Fruit fly (Drosophila melanogaster) whole organism, wandering third instar larva: ENCODE data around the gene DENR.

Experiments used
- Abd-B ChIP-seq: fragments of >200 bp; optimal IDR thresholded peaks from 2 replicates; lab custom pipeline; 2017; ENCODE audit warnings: missing biosample characterization, missing genetic modification characterization
- CG32264 ChIP-seq: fragments of 200-800 bp; sonication (Bioruptor generic); optimal IDR thresholded peaks from 2 replicates; lab custom pipeline; 2016; ENCODE audit warnings: missing biosample characterization, missing genetic modification characterization
- CG9705 ChIP-seq: fragments of 200-800 bp; sonication (Bioruptor generic); optimal IDR thresholded peaks from 2 replicates; lab custom pipeline; 2018; ENCODE audit warnings: missing biosample characterization, mild to moderate bottlenecking, missing genetic modification characterization
- CrebA ChIP-seq: fragments of 200-800 bp; sonication (Bioruptor generic); optimal IDR thresholded peaks from 2 replicates; lab custom pipeline; 2016; ENCODE audit warnings: missing biosample characterization, mild to moderate bottlenecking, missing genetic modification characterization, borderline replicate concordance
- Dfd ChIP-seq: fragments of >200 bp; optimal IDR thresholded peaks from 2 replicates; lab custom pipeline; 2017; ENCODE audit warnings: missing biosample characterization, missing genetic modification characterization
- Dif ChIP-seq: fragments of 200-275, 200-300 bp; sonication (Bioruptor generic); optimal IDR thresholded peaks from 2 replicates; lab custom pipeline; 2018; ENCODE audit warnings: missing biosample characterization, missing genetic modification characterization; ENCODE audit not compliant: partially characterized antibody
- GATAd ChIP-seq: sonication (Bioruptor generic); optimal IDR thresholded peaks from 2 replicates; lab custom pipeline; 2016; ENCODE audit warnings: missing biosample characterization, missing genetic modification characterization
- HLH106 ChIP-seq: fragments of 200-800 bp; optimal IDR thresholded peaks from 3 replicates; lab custom pipeline; 2019; ENCODE audit warnings: missing biosample characterization, mild to moderate bottlenecking, missing genetic modification characterization, moderate library complexity
- Hnf4 ChIP-seq: fragments of 200-800 bp; sonication (Bioruptor generic); optimal IDR thresholded peaks from 2 replicates; lab custom pipeline; 2016; ENCODE audit warnings: missing biosample characterization, mild to moderate bottlenecking, missing genetic modification characterization
- Hr78 ChIP-seq: fragments of >200 bp; optimal IDR thresholded peaks from 2 replicates; lab custom pipeline; 2017; ENCODE audit warnings: missing biosample characterization, missing genetic modification characterization
- Hr83 ChIP-seq: fragments of 200-300 bp; sonication (Bioruptor generic); optimal IDR thresholded peaks from 2 replicates; lab custom pipeline; 2016; ENCODE audit warnings: missing biosample characterization, mild to moderate bottlenecking, missing genetic modification characterization, moderate library complexity; ENCODE audit not compliant: poor library complexity, severe bottlenecking
- Jra ChIP-seq: sonication (Bioruptor generic); optimal IDR thresholded peaks from 2 replicates; lab custom pipeline; 2016; ENCODE audit warnings: missing biosample characterization, missing genetic modification characterization
- Mio ChIP-seq: sonication (Bioruptor generic); optimal IDR thresholded peaks from 2 replicates; lab custom pipeline; 2016; ENCODE audit warnings: missing biosample characterization, missing genetic modification characterization
- Myc ChIP-seq: fragments of >200 bp; optimal IDR thresholded peaks from 2 replicates; lab custom pipeline; 2017
- N ChIP-seq: fragments of >200 bp; optimal IDR thresholded peaks from 2 replicates; lab custom pipeline; 2018; ENCODE audit warnings: missing biosample characterization, missing external identifiers, missing genetic modification characterization
- OdsH ChIP-seq: fragments of 200-800 bp; sonication (Bioruptor generic); optimal IDR thresholded peaks from 2 replicates; lab custom pipeline; 2016; ENCODE audit warnings: missing biosample characterization, mild to moderate bottlenecking, missing genetic modification characterization
- Rel ChIP-seq, 2 experiments: fragments of 200-800 bp; sonication (Bioruptor generic) in 1 of 2; optimal IDR thresholded peaks; 2 replicates in 1 of 2; 3 replicates in 1 of 2; lab custom pipeline; 2016 to 2019; ENCODE audit warnings: mild to moderate bottlenecking in 2 of 2, missing biosample characterization in 2 of 2, missing genetic modification characterization in 2 of 2, moderate library complexity in 1 of 2
- Sp1 ChIP-seq: fragments of 200-800 bp; sonication (Bioruptor generic); optimal IDR thresholded peaks from 3 replicates; lab custom pipeline; 2019; ENCODE audit warnings: missing biosample characterization, mild to moderate bottlenecking, missing genetic modification characterization, moderate library complexity
- Vsx2 ChIP-seq: fragments of 200-300, 225-300 bp; sonication (Bioruptor generic); optimal IDR thresholded peaks from 2 replicates; lab custom pipeline; 2018; ENCODE audit warnings: missing biosample characterization, missing genetic modification characterization; ENCODE audit not compliant: partially characterized antibody
- br ChIP-seq: fragments of 200-800 bp; sonication (Bioruptor generic); optimal IDR thresholded peaks from 2 replicates; lab custom pipeline; 2016; ENCODE audit warnings: missing biosample characterization, missing genetic modification characterization
- brk ChIP-seq: fragments of 200-800 bp; sonication (Bioruptor generic); optimal IDR thresholded peaks from 2 replicates; lab custom pipeline; 2016; ENCODE audit warnings: missing biosample characterization, mild to moderate bottlenecking, missing genetic modification characterization
- dl ChIP-seq, 2 experiments: fragments of 175-275, 200-275 bp in 1 of 2; fragments of 200-275 bp in 1 of 2; sonication (Bioruptor generic); optimal IDR thresholded peaks; lab custom pipeline; 2018; ENCODE audit warnings: mild to moderate bottlenecking in 2 of 2, missing biosample characterization in 2 of 2, missing genetic modification characterization in 2 of 2, moderate library complexity in 2 of 2; ENCODE audit not compliant: partially characterized antibody in 2 of 2, insufficient read depth in 1 of 2
- dmrt93B ChIP-seq: fragments of 200-800 bp; sonication (Bioruptor generic); optimal IDR thresholded peaks from 2 replicates; lab custom pipeline; 2018; ENCODE audit warnings: missing biosample characterization, mild to moderate bottlenecking, missing genetic modification characterization
- dsf ChIP-seq: sonication (Bioruptor generic); optimal IDR thresholded peaks from 2 replicates; lab custom pipeline; 2016; ENCODE audit warnings: missing biosample characterization, missing genetic modification characterization, borderline replicate concordance
- ey ChIP-seq: fragments of 200-800 bp; sonication (Bioruptor generic); optimal IDR thresholded peaks from 2 replicates; lab custom pipeline; 2016; ENCODE audit warnings: missing biosample characterization, missing genetic modification characterization
- foxo ChIP-seq, 2 experiments: fragments of 200-800 bp; sonication (Bioruptor generic); optimal IDR thresholded peaks; 2 replicates in 1 of 2; 3 replicates in 1 of 2; lab custom pipeline; 2016 to 2017; ENCODE audit warnings: missing biosample characterization in 2 of 2, missing genetic modification characterization in 2 of 2
- fru ChIP-seq: fragments of 200-800 bp; sonication (Bioruptor generic); optimal IDR thresholded peaks from 3 replicates; lab custom pipeline; 2016; ENCODE audit warnings: missing biosample characterization, mild to moderate bottlenecking, missing genetic modification characterization
- h ChIP-seq: fragments of 200-800 bp; sonication (Bioruptor generic); optimal IDR thresholded peaks from 3 replicates; lab custom pipeline; 2016; ENCODE audit warnings: missing biosample characterization, mild to moderate bottlenecking, missing genetic modification characterization
- jim ChIP-seq: fragments of 175-275, 200-325 bp; sonication (Bioruptor generic); optimal IDR thresholded peaks from 2 replicates; lab custom pipeline; 2016; ENCODE audit warnings: missing biosample characterization, mild to moderate bottlenecking, missing genetic modification characterization
- lola ChIP-seq: fragments of >200 bp; optimal IDR thresholded peaks from 2 replicates; lab custom pipeline; 2017; ENCODE audit warnings: missing biosample characterization, missing genetic modification characterization
- pan ChIP-seq: fragments of >200 bp; optimal IDR thresholded peaks from 2 replicates; lab custom pipeline; 2017
- psq ChIP-seq: fragments of 200-800 bp; sonication (Bioruptor generic); optimal IDR thresholded peaks from 3 replicates; lab custom pipeline; 2017; ENCODE audit warnings: missing biosample characterization, mild to moderate bottlenecking, missing genetic modification characterization, moderate library complexity
- rgr ChIP-seq: fragments of 200-800 bp; sonication (Bioruptor generic); optimal IDR thresholded peaks from 3 replicates; lab custom pipeline; 2016; ENCODE audit warnings: missing biosample characterization, mild to moderate bottlenecking, missing genetic modification characterization
- sage ChIP-seq: fragments of 200-800 bp; sonication (Bioruptor generic); optimal IDR thresholded peaks from 2 replicates; lab custom pipeline; 2016; ENCODE audit warnings: missing biosample characterization, mild to moderate bottlenecking, missing genetic modification characterization
- sv ChIP-seq: fragments of 200-800 bp; sonication (Bioruptor generic); optimal IDR thresholded peaks from 3 replicates; lab custom pipeline; 2016; ENCODE audit warnings: missing biosample characterization, missing genetic modification characterization
- tai ChIP-seq: sonication (Bioruptor generic); optimal IDR thresholded peaks from 2 replicates; lab custom pipeline; 2016; ENCODE audit warnings: missing biosample characterization, missing genetic modification characterization
- usp ChIP-seq: fragments of >200 bp; optimal IDR thresholded peaks from 2 replicates; lab custom pipeline; 2017; ENCODE audit warnings: missing biosample characterization, missing genetic modification characterization
- woc ChIP-seq: sonication (Bioruptor generic); optimal IDR thresholded peaks from 2 replicates; lab custom pipeline; 2016; ENCODE audit warnings: missing biosample characterization, mild to moderate bottlenecking, missing genetic modification characterization

DENR gene

dm6 chrX:16873053-16873452, 13.3 kb downstream of the DENR start:
- no peak for TF ChIP-seq usp (GFP tag; lab: Kevin White, UChicago)
- TF ChIP-seq Sp1 (GFP tag; lab: Kevin White, UChicago), result peak; percentile 33
- peak; percentile 19 for TF ChIP-seq psq
- TF ChIP-seq sage (GFP tag; lab: Kevin White, UChicago), result no peak
- peak; percentile 12 for TF ChIP-seq dmrt93B (GFP tag; lab: Kevin White, UChicago)
- TF ChIP-seq HLH106 (tag; lab: Kevin White, UChicago), result peak; percentile 23

- TF ChIP-seq dmrt93B (GFP tag; lab: Kevin White, UChicago) (no peak), h (GFP tag; lab: Kevin White, UChicago) (peak; percentile 29), dl (GFP tag; optimal IDR thresholded peaks at IDR 0.05; lab: Kevin White, UChicago; ENCODE audit: insufficient read depth in 1 of 2, partially characterized antibody in 2 of 2) (no peak), Dif (GFP tag; lab: Kevin White, UChicago) (no peak), sv (no peak), Hr83 (GFP tag; lab: Kevin White, UChicago) (no peak), sage (GFP tag; lab: Kevin White, UChicago) (no peak), Rel (GFP tag; optimal IDR thresholded peaks at IDR 0.05; lab: Kevin White, UChicago) (no peak), Rel (tag; optimal IDR thresholded peaks at IDR 0.05; lab: Kevin White, UChicago) (no peak), Dfd (GFP tag; lab: Kevin White, UChicago) (no peak), CrebA (GFP tag; lab: Kevin White, UChicago) (no peak), Sp1 (GFP tag; lab: Kevin White, UChicago) (no peak), CG9705 (no peak), rgr (GFP tag; lab: Kevin White, UChicago) (no peak), usp (GFP tag; lab: Kevin White, UChicago) (no peak), fru (GFP tag; lab: Kevin White, UChicago) (peak; percentile 55), foxo (GFP tag; optimal IDR thresholded peaks at IDR 0.05; lab: Kevin White, UChicago) (peak in 1 of 2 experiments; percentile 14), brk (GFP tag; lab: Kevin White, UChicago) (no peak), br (GFP tag; lab: Kevin White, UChicago) (peak; percentile 23), woc (GFP tag; lab: Kevin White, UChicago) (no peak), OdsH (GFP tag; lab: Kevin White, UChicago) (peak; percentile 34), HLH106 (tag; lab: Kevin White, UChicago) (peak; percentile 18), jim (GFP tag; lab: Kevin White, UChicago) (no peak), Hnf4 (GFP tag; lab: Kevin White, UChicago) (no peak), lola (GFP tag; lab: Kevin White, UChicago) (no peak), psq (no peak), Myc (no peak), CG32264 (GFP tag; lab: Kevin White, UChicago) (no peak), Mio (GFP tag; lab: Kevin White, UChicago) (no peak), ey (GFP tag; lab: Kevin White, UChicago) (peak; percentile 41), GATAd (no peak), dsf (GFP tag; lab: Kevin White, UChicago) (no peak), Jra (GFP tag; lab: Kevin White, UChicago) (no peak), Hr78 (GFP tag; lab: Kevin White, UChicago) (no peak), pan (lab: Kevin White, UChicago) (no peak), tai (GFP tag; lab: Kevin White, UChicago) (no peak), Abd-B (GFP tag; lab: Kevin White, UChicago) (no peak), Vsx2 (GFP tag; lab: Kevin White, UChicago) (no peak), N (GFP tag; lab: Kevin White, UChicago) (no peak)
- TF ChIP-seq, all 38 proteins: peak for 7
Observed at dm6 chrX:16871808-16872207, 14.6 kb downstream of the DENR start.
